Fruit fly (Drosophila melanogaster): ENCODE results near the gene CG3168.

Gene CG3168

DNA sequence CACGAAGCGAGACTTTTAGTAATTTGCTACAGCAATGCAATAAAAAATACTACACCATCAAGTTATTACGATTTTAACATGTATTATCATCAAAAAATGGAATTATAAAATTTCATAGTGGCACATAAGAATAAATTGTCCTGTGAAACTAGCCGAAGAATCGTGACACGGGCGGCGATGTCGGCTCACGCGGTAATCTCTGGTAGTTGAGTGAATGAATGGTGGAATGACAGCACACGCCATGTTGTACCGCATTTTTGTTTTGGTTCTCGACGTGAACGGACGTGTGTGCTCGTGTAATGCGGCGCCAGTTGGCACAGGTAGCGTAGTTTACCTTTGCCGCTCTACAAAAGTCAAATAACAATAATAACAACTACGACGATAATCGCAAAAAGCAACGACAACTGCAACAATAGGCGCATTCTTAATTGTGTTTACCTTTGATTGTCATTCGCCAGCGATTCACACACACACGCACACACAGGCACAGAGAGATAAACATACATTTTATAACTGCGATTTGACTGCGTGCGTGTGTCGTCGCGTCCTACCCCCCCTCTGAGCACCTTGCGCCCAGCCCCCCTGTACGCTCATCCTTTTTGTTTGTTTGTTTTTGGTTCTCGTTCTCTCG, 40.4 kb downstream of the CG3168 start, which contains the start of gene CG14441 (continued):
- TF ChIP-seq CG4424 (GFP tag; optimal IDR thresholded peaks at IDR 0.05): peak; percentile 16
- TF ChIP-seq lbe (GFP tag; optimal IDR thresholded peaks at IDR 0.05): peak; percentile 43
- peak; percentile 23 for TF ChIP-seq CG31365 (tag; optimal IDR thresholded peaks at IDR 0.05)
- TF ChIP-seq CG8290 (GFP tag; optimal IDR thresholded peaks at IDR 0.05): no peak
- peak; percentile 1 to 55 for TF ChIP-seq CG8290 (tag; optimal IDR thresholded peaks at IDR 0.05)
- peak; percentile 67 for TF ChIP-seq scrt (GFP tag; optimal IDR thresholded peaks at IDR 0.05)
- TF ChIP-seq Stat92E (GFP tag; optimal IDR thresholded peaks at IDR 0.05): peak in 1 of 3 experiments; percentile 82
- no peak for TF ChIP-seq CG1602 (GFP tag; optimal IDR thresholded peaks at IDR 0.05)
- peak; percentile 26 for TF ChIP-seq CG12155 (GFP tag; optimal IDR thresholded peaks at IDR 0.05)
- no peak for TF ChIP-seq tin (GFP tag; optimal IDR thresholded peaks at IDR 0.05)
- peak; percentile 37 for TF ChIP-seq twi (tag; optimal IDR thresholded peaks at IDR 0.05)
- peak; percentile 18 for TF ChIP-seq shn (GFP tag; optimal IDR thresholded peaks at IDR 0.05)
- TF ChIP-seq Nf-YB (GFP tag; optimal IDR thresholded peaks at IDR 0.05): peak; percentile 32
- peak; percentile 8 for TF ChIP-seq CG1233 (GFP tag; optimal IDR thresholded peaks at IDR 0.05)
- TF ChIP-seq yki (optimal IDR thresholded peaks at IDR 0.05): no peak
- TF ChIP-seq NfI (GFP tag; optimal IDR thresholded peaks at IDR 0.05): peak; percentile 43
- no peak for TF ChIP-seq croc (GFP tag; conservative IDR thresholded peaks at IDR 0.05)
- peak; percentile 48 for TF ChIP-seq CG15514 (GFP tag; optimal IDR thresholded peaks at IDR 0.05)
- TF ChIP-seq Hmr (GFP tag; optimal IDR thresholded peaks at IDR 0.05): peak; percentile 80
- no peak for TF ChIP-seq bigmax (GFP tag; optimal IDR thresholded peaks at IDR 0.05)
- no peak for TF ChIP-seq wor (GFP tag; IDR thresholded peaks at IDR 0.05)
- peak; percentile 47; the same call in 1 of the 2 replicates for TF ChIP-seq CG31441 (GFP tag; IDR thresholded peaks at IDR 0.05)
- peak; percentile 26 for TF ChIP-seq Hsf (GFP tag; optimal IDR thresholded peaks at IDR 0.05)
- TF ChIP-seq cato (GFP tag; optimal IDR thresholded peaks at IDR 0.05; ENCODE audit: borderline replicate concordance): no peak
- peak; percentile 78 for TF ChIP-seq crol (GFP tag; IDR thresholded peaks at IDR 0.05)
- peak; percentile 50 for TF ChIP-seq Xrp1 (GFP tag; IDR thresholded peaks at IDR 0.05)
- TF ChIP-seq CG15479 (GFP tag; optimal IDR thresholded peaks at IDR 0.05): peak; percentile 78
- peak; percentile 31 for TF ChIP-seq CG12104 (GFP tag; optimal IDR thresholded peaks at IDR 0.05)
- no peak for TF ChIP-seq klu (GFP tag; IDR thresholded peaks at IDR 0.05)
- no peak for TF ChIP-seq CG8478 (optimal IDR thresholded peaks at IDR 0.05)
- TF ChIP-seq ci (GFP tag; IDR thresholded peaks at IDR 0.05): peak; percentile 66; the same call in 1 of the 3 replicates
- TF ChIP-seq CG8388 (GFP tag; optimal IDR thresholded peaks at IDR 0.05): peak; percentile 19
- no peak for TF ChIP-seq ro (GFP tag; IDR thresholded peaks at IDR 0.05)
- TF ChIP-seq E2f1 (GFP tag; IDR thresholded peaks at IDR 0.05): no peak
- TF ChIP-seq MBD-R2 (GFP tag; IDR thresholded peaks at IDR 0.05): no peak
- TF ChIP-seq row (GFP tag; IDR thresholded peaks at IDR 0.05): peak; percentile 98
- TF ChIP-seq hth (optimal IDR thresholded peaks at IDR 0.05): no peak
- TF ChIP-seq CG2199 (GFP tag; IDR thresholded peaks at IDR 0.05): 0 out of 3 replicates have a peak, but pooled peaks have one; percentile 20
- TF ChIP-seq CG12071 (GFP tag; optimal IDR thresholded peaks at IDR 0.05): no peak
- TF ChIP-seq hbn (GFP tag; IDR thresholded peaks at IDR 0.05; ENCODE audit: partially characterized antibody): peak; percentile 99
- no peak for TF ChIP-seq gsb (GFP tag; IDR thresholded peaks at IDR 0.05)
- peak; percentile 80 for TF ChIP-seq BtbVII (GFP tag; optimal IDR thresholded peaks at IDR 0.05)
- TF ChIP-seq Doc3 (GFP tag; IDR thresholded peaks at IDR 0.05; ENCODE audit: partially characterized antibody): peak; percentile 100
- TF ChIP-seq CG3065 (GFP tag; optimal IDR thresholded peaks at IDR 0.05): no peak
- TF ChIP-seq bbx (GFP tag; IDR thresholded peaks at IDR 0.05; ENCODE audit: partially characterized antibody): peak; percentile 97
- no peak for TF ChIP-seq stwl (tag; optimal IDR thresholded peaks at IDR 0.05)
- no peak for TF ChIP-seq eve (GFP tag; optimal IDR thresholded peaks at IDR 0.05)
- TF ChIP-seq Antp (GFP tag; optimal IDR thresholded peaks at IDR 0.05): peak; percentile 5
- TF ChIP-seq CG10462 (GFP tag; optimal IDR thresholded peaks at IDR 0.05): no peak
- TF ChIP-seq CG10267 (tag; optimal IDR thresholded peaks at IDR 0.05): peak; percentile 42
- TF ChIP-seq BEAF-32 (GFP tag; optimal IDR thresholded peaks at IDR 0.05): peak; percentile 94

All from whole organism, embryonic.